Fruit fly (Drosophila melanogaster) Kc167 (cell line): ENCODE results near the gene TyrRS.

ENCODE experiments used
- h ChIP-seq: fragments of >200 bp; optimal IDR thresholded peaks from 3 replicates; lab custom pipeline; 2018; ENCODE audit warnings: missing external identifiers
- insv ChIP-seq: fragments of >200 bp; optimal IDR thresholded peaks from 3 replicates; lab custom pipeline; 2018; ENCODE audit warnings: missing external identifiers

DNA sequence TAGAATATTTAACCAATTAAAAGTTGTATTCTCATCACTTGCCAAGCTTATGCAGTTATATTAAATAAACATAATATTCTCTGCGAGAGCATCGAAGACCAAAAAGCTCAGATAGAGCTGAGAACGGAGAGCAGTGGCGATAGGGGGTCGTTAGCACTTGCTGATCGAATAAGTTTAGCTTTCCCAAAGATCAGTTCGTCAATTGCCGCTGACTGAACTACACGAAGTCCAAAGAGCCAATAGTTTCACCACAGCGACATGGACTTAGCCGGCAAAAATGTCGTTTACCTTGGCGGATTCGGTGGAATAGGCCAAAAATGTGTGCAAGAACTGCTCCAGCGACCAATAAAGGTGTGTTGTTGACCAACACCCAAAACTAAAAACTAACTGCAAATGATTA, 50.9 kb downstream of the TyrRS start, which contains the start of gene CG4842:
- TF ChIP-seq insv (lab: Kevin White, UChicago) (no peak), h (lab: Kevin White, UChicago) (no peak)
